Worm (Caenorhabditis elegans): Measurements from ENCODE around the gene mxl-3.

The mxl-3 gene

ce11 chrX:13306869-13307446 lies 43.6 kb downstream of the mxl-3 start:
- TF ChIP-seq skn-1 (tag; optimal IDR thresholded peaks at IDR 0.05) = no peak
- TF ChIP-seq lin-13 (GFP tag; optimal IDR thresholded peaks at IDR 0.05) = peak; percentile 75
- no peak for TF ChIP-seq R02D3.7 (tag; optimal IDR thresholded peaks at IDR 0.05)
- no peak for TF ChIP-seq nhr-10 (tag; optimal IDR thresholded peaks at IDR 0.05)
- no peak for TF ChIP-seq ama-1 (optimal IDR thresholded peaks at IDR 0.05)
- TF ChIP-seq elt-3 (tag; optimal IDR thresholded peaks at IDR 0.05) = no peak
- TF ChIP-seq ZK546.5 (tag; optimal IDR thresholded peaks at IDR 0.05) = no peak
- TF ChIP-seq mab-5 (tag; optimal IDR thresholded peaks at IDR 0.05) = peak; percentile 73
- no peak for TF ChIP-seq sem-4 (tag; optimal IDR thresholded peaks at IDR 0.05)
- peak; percentile 89 for TF ChIP-seq crh-2 (tag; optimal IDR thresholded peaks at IDR 0.05)
- peak; percentile 87 for TF ChIP-seq fos-1 (tag; optimal IDR thresholded peaks at IDR 0.05)
- no peak for TF ChIP-seq unc-39 (tag; optimal IDR thresholded peaks at IDR 0.05)
- peak; percentile 83 for TF ChIP-seq lin-11 (tag; optimal IDR thresholded peaks at IDR 0.05)
- TF ChIP-seq Y55F3AM.14 (GFP tag; optimal IDR thresholded peaks at IDR 0.05) = peak; percentile 73
- no peak for TF ChIP-seq lin-39 (tag; optimal IDR thresholded peaks at IDR 0.05)
- peak; percentile 75 for TF ChIP-seq F13H6.1 (tag; optimal IDR thresholded peaks at IDR 0.05)
- TF ChIP-seq dmd-4 (tag; optimal IDR thresholded peaks at IDR 0.05) = no peak
- no peak for TF ChIP-seq aly-2 (tag; optimal IDR thresholded peaks at IDR 0.05)
- no peak for TF ChIP-seq alr-1 (tag; optimal IDR thresholded peaks at IDR 0.05)
- peak; percentile 77 for TF ChIP-seq egl-27 (tag; optimal IDR thresholded peaks at IDR 0.05)
- no peak for TF ChIP-seq nhr-77 (tag; optimal IDR thresholded peaks at IDR 0.05)
- TF ChIP-seq unc-62 (GFP tag; optimal IDR thresholded peaks at IDR 0.05) = no peak
- no peak for TF ChIP-seq ztf-11 (tag; optimal IDR thresholded peaks at IDR 0.05)
- peak; percentile 89 for TF ChIP-seq sma-9 (GFP tag; optimal IDR thresholded peaks at IDR 0.05)
- no peak for TF ChIP-seq sma-9 (tag; optimal IDR thresholded peaks at IDR 0.05)
- no peak for TF ChIP-seq C34F6.9 (tag; optimal IDR thresholded peaks at IDR 0.05)
- peak; percentile 53 for TF ChIP-seq ceh-82 (tag; optimal IDR thresholded peaks at IDR 0.05)
- no peak for TF ChIP-seq nhr-12 (tag; optimal IDR thresholded peaks at IDR 0.05)
- TF ChIP-seq ceh-16 (tag; optimal IDR thresholded peaks at IDR 0.05) = peak; percentile 36
- TF ChIP-seq ztf-4 (tag; optimal IDR thresholded peaks at IDR 0.05) = peak; percentile 43
- TF ChIP-seq nhr-21 (tag; optimal IDR thresholded peaks at IDR 0.05) = peak; percentile 89
- TF ChIP-seq ztf-1 (GFP tag; conservative IDR thresholded peaks at IDR 0.05) = no peak
- peak in 1 of 2 experiments; percentile 58 for TF ChIP-seq lsy-2 (tag; optimal IDR thresholded peaks at IDR 0.05)
- TF ChIP-seq gmeb-1 (tag; optimal IDR thresholded peaks at IDR 0.05) = peak; percentile 65
- TF ChIP-seq blmp-1 (tag; optimal IDR thresholded peaks at IDR 0.05; ENCODE audit: insufficient read depth) = no peak
- TF ChIP-seq nhr-129 (tag; optimal IDR thresholded peaks at IDR 0.05) = peak; percentile 93
- no peak for TF ChIP-seq peb-1 (tag; optimal IDR thresholded peaks at IDR 0.05)
- TF ChIP-seq mdl-1 (tag; optimal IDR thresholded peaks at IDR 0.05) = peak in 1 of 2 experiments; percentile 57
- TF ChIP-seq nhr-23 (tag; optimal IDR thresholded peaks at IDR 0.05) = no peak
- TF ChIP-seq snpc-4 (tag; optimal IDR thresholded peaks at IDR 0.05) = peak; percentile 21
- TF ChIP-seq nhr-6 (tag; optimal IDR thresholded peaks at IDR 0.05) = peak; percentile 73
- TF ChIP-seq elt-1 (tag; optimal IDR thresholded peaks at IDR 0.05) = no peak
- no peak for TF ChIP-seq nhr-25 (tag; optimal IDR thresholded peaks at IDR 0.05)
- TF ChIP-seq nhr-11 (tag; optimal IDR thresholded peaks at IDR 0.05) = no peak
- peak; percentile 75 for TF ChIP-seq sma-3 (GFP tag; optimal IDR thresholded peaks at IDR 0.05)
- peak; percentile 90 for TF ChIP-seq unc-55 (GFP tag; optimal IDR thresholded peaks at IDR 0.05)
- TF ChIP-seq mbf-1 (tag; optimal IDR thresholded peaks at IDR 0.05) = peak; percentile 30
- peak; percentile 65 for TF ChIP-seq zag-1 (tag; optimal IDR thresholded peaks at IDR 0.05)
- TF ChIP-seq nhr-237 (tag; optimal IDR thresholded peaks at IDR 0.05) = no peak
